Worm (Caenorhabditis elegans): ENCODE measurements around the gene rsp-2.
A peak's percentile ranks its signal among the peaks of the same experiment; 100 is the strongest.
"Not testable (repeated sequence)": the region's sequence is repeated elsewhere in the genome, so short reads cannot be mapped to it uniquely, and the experiment has no call there.

Gene rsp-2

ce11 chrII:11450882-11451281 lies 1.9 kb downstream of the rsp-2 start:
- TF ChIP-seq attf-5 (GFP tag; optimal IDR thresholded peaks at IDR 0.05) (no peak), lin-35 (GFP tag; optimal IDR thresholded peaks at IDR 0.05) (peak in 1 of 3 experiments; percentile 3), Y53G8AR.9 (GFP tag; conservative IDR thresholded peaks at IDR 0.05) (no peak), F57C9.4 (tag; optimal IDR thresholded peaks at IDR 0.05) (no peak)

ce11 chrII:11448753-11449152 lies 4.0 kb downstream of the rsp-2 start, which contains the start of gene W02B12.1:
Gene W02B12.1, plus strand, starts transcription at chrII:11449021.
- peak; percentile 73 for TF ChIP-seq nhr-80 (tag; optimal IDR thresholded peaks at IDR 0.05)
- no peak for TF ChIP-seq chd-7 (tag; optimal IDR thresholded peaks at IDR 0.05)

DNA sequence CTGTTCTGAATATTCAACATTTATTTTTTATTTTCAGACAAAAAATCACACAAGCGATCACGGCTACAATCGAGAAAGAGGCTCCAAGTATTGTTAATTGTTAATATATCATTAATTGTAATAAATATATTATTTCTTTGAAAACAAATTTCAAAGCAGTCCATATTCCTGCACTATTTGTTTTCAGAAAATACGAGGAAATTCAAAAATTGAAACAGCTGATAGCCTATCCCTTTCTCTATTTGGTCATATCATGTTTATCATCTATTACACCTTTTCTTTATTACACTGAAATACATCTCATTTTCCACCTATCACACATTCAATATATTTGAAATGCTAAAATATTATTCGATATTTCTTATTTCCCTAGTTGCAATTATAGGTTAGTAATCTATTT lies 7.8 kb downstream of the rsp-2 start, which contains the start of gene W02B12.13:
W02B12.13 (plus strand) TSS at position 301 of the 400 bp plus-strand sequence.
- TF ChIP-seq C06A6.2 (GFP tag; conservative IDR thresholded peaks at IDR 0.05) (no peak), hlh-26 (GFP tag; conservative IDR thresholded peaks at IDR 0.05) (no peak), dpff-1 (tag; optimal IDR thresholded peaks at IDR 0.05) (no peak), lin-40 (tag; optimal IDR thresholded peaks at IDR 0.05) (no peak)

- no peak for TF ChIP-seq nfyb-1 (GFP tag; IDR thresholded peaks at IDR 0.05)
- TF ChIP-seq madf-6 (GFP tag; IDR thresholded peaks at IDR 0.05), result 0 out of 2 replicates have a peak, but pooled peaks have one; percentile 39
Observed at ce11 chrII:11443862-11444261, 8.9 kb downstream of the rsp-2 start, which contains the start of gene adbp-1. Gene adbp-1, plus strand, starts transcription at chrII:11444162.

- TF ChIP-seq hmg-1.2 (GFP tag; IDR thresholded peaks at IDR 0.05) (no peak), lag-1 (GFP tag; IDR thresholded peaks at IDR 0.05) (0 out of 2 replicates have a peak, but pooled peaks have one; percentile 32), zfh-2 (GFP tag; conservative IDR thresholded peaks at IDR 0.05) (peak; percentile 92), akir-1 (GFP tag; optimal IDR thresholded peaks at IDR 0.05) (no peak), C06A6.2 (GFP tag; conservative IDR thresholded peaks at IDR 0.05) (no peak), B0261.1 (tag; optimal IDR thresholded peaks at IDR 0.05) (no peak), egrh-3 (GFP tag; IDR thresholded peaks at IDR 0.05) (peak; percentile 93), F49E8.2 (tag; optimal IDR thresholded peaks at IDR 0.05; ENCODE audit: insufficient read depth) (no peak), chd-7 (tag; optimal IDR thresholded peaks at IDR 0.05) (no peak), egl-18 (GFP tag; IDR thresholded peaks at IDR 0.05) (no peak)
Observed at ce11 chrII:11443128-11443527, 9.6 kb downstream of the rsp-2 start.

ce11 chrII:11442425-11442824 lies 10.3 kb downstream of the rsp-2 start, which contains the start of gene ebp-2:
Gene ebp-2, plus strand, starts transcription at chrII:11442725.
- not testable (repeated sequence) for TF ChIP-seq sptf-2 (GFP tag; optimal IDR thresholded peaks at IDR 0.05); hsf-1 (GFP tag; IDR thresholded peaks at IDR 0.05); B0035.1 (tag; optimal IDR thresholded peaks at IDR 0.05)

DNA sequence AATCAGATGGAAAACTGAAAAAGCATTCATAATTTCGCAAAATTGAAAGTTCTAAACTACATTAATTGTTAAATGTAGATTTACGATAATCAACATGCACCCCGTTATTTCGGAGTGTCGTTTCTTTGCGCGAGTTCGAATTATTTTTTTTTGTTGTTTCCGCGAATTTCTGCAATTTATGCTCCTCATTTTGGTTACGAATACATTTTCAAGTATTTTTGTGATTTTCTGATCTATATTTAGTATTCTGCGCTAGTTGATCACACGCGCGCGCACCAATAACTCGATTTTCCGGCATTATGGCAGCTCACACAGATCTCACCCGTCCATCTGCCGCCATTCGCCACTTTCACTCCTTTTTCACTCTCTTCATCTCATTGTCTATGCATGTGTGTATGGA lies 12.5 kb downstream of the rsp-2 start, which contains the start of gene VW02B12L.2:
VW02B12L.2 (minus strand) TSS at position 65 of the 400 bp plus-strand sequence.
- 0 out of 2 replicates have a peak, but pooled peaks have one; percentile 40 for TF ChIP-seq madf-3 (GFP tag; IDR thresholded peaks at IDR 0.05)
- no peak for TF ChIP-seq lin-26 (GFP tag; IDR thresholded peaks at IDR 0.05)
- no peak for TF ChIP-seq F55B11.4 (tag; optimal IDR thresholded peaks at IDR 0.05; ENCODE audit: borderline replicate concordance, insufficient read depth)
- TF ChIP-seq ceh-79 (tag; optimal IDR thresholded peaks at IDR 0.05), result no peak
- TF ChIP-seq die-1 (tag; optimal IDR thresholded peaks at IDR 0.05), result no peak
- TF ChIP-seq F33H1.4 (GFP tag; IDR thresholded peaks at IDR 0.05), result peak; percentile 26
- TF ChIP-seq hmg-1.2 (GFP tag; IDR thresholded peaks at IDR 0.05), result 0 out of 2 replicates have a peak, but pooled peaks have one; percentile 4
- TF ChIP-seq unc-130 (GFP tag; optimal IDR thresholded peaks at IDR 0.05), result no peak
- TF ChIP-seq let-526 (GFP tag; IDR thresholded peaks at IDR 0.05), result no peak
- TF ChIP-seq attf-5 (GFP tag; optimal IDR thresholded peaks at IDR 0.05), result peak; percentile 21
- no peak for TF ChIP-seq B0261.1 (tag; optimal IDR thresholded peaks at IDR 0.05)
- TF ChIP-seq madf-8 (GFP tag; conservative IDR thresholded peaks at IDR 0.05), result no peak; the same call in 1 of the 2 replicates
- TF ChIP-seq efl-1 (GFP tag; optimal IDR thresholded peaks at IDR 0.05), result peak; percentile 73
- peak; percentile 80 for TF ChIP-seq madf-6 (GFP tag; IDR thresholded peaks at IDR 0.05)
- TF ChIP-seq attf-6 (GFP tag; IDR thresholded peaks at IDR 0.05), result no peak
- TF ChIP-seq F52B5.7 (tag; optimal IDR thresholded peaks at IDR 0.05), result no peak
- TF ChIP-seq chd-7 (tag; optimal IDR thresholded peaks at IDR 0.05), result no peak
- peak; percentile 89 for TF ChIP-seq attf-3 (GFP tag; conservative IDR thresholded peaks at IDR 0.05)
- TF ChIP-seq tlf-1 (GFP tag; optimal IDR thresholded peaks at IDR 0.05), result no peak
